Worm (Caenorhabditis elegans) whole organism, L3 larva: Measurements from ENCODE around the gene phf-14.
"Not testable (repeated sequence)": the region's sequence is repeated elsewhere in the genome, so short reads cannot be mapped to it uniquely, and the experiment has no call there.

Experiments
- ama-1 ChIP-seq: fragments of 150-350 bp; optimal IDR thresholded peaks from 2 replicates; lab custom pipeline; 2018
- egl-5 ChIP-seq: fragments of 150-350 bp; optimal IDR thresholded peaks from 2 replicates; lab custom pipeline; 2017; ENCODE audit warnings: missing biosample characterization, missing genetic modification reagents, missing genetic modification characterization, inconsistent platforms
- nhr-28 ChIP-seq: fragments of 150-350 bp; optimal IDR thresholded peaks from 2 replicates; lab custom pipeline; 2014; ENCODE audit warnings: missing biosample characterization, missing genetic modification characterization
- skn-1 ChIP-seq: fragments of 150-350 bp; optimal IDR thresholded peaks from 2 replicates; lab custom pipeline; 2014; ENCODE audit warnings: missing biosample characterization, missing genetic modification characterization

The phf-14 gene

ce11 chrV:17924095-17925000 lies 53.2 kb downstream of the phf-14 start, which contains the start of gene usp-50:
Gene usp-50, plus strand, starts transcription at chrV:17924916.
- TF ChIP-seq nhr-28; egl-5 (tag; lab: Kevin White, UChicago); ama-1 (lab: Kevin White, UChicago): not testable (repeated sequence)

- TF ChIP-seq skn-1 (tag; lab: Kevin White, UChicago), result no peak
These were observed 56.9 kb downstream of the phf-14 start for ce11 chrV:17928128-17928527.
